Worm (Caenorhabditis elegans): Measurements from ENCODE around the gene gei-8.

DNA sequence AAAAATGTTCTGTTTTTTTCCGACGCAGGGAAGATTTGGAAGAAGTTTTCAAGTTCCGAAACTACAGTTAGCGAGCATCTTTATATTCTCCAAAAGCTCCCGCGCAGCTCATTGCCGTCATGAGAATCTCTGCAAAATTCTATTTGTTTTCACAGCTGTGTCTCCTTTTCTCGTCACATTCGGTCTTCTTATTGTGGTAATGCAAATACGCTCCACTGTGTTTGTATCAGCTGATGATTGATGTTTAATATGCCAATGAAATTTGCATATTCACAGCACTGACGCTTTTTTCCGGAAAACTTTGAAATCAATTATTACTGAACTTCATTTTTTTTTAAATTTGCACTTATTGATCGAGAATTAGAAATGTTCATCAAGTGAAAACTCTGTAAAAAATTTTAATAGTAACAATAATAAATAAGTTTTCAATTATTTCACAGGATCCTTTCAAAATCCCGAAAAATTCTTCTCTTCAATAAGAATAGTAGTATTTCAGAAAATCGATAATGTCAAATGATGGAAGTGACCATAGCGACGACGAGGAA lies 27.9 kb downstream of the gei-8 start, which contains the start of gene K06H7.2:
- TF ChIP-seq ama-1 (optimal IDR thresholded peaks at IDR 0.05) (no peak), K02D7.2 (tag; optimal IDR thresholded peaks at IDR 0.05) (no peak)

All from whole organism, late embryonic.